Fruit fly (Drosophila melanogaster) whole organism, embryonic: Measurements from ENCODE around the gene Rpp14b.

Experiments used
- CG1024 ChIP-seq: fragments of 200-800 bp; sonication (Bioruptor generic); IDR thresholded peaks from 2 replicates; pipeline ENCODE4 v1.3.6; 2022; ENCODE audit warnings: missing biosample characterization, missing genetic modification characterization
- CG11723 ChIP-seq: fragments of 200-800 bp; sonication (Bioruptor generic); optimal IDR thresholded peaks from 2 replicates; lab custom pipeline; 2017; ENCODE audit warnings: missing biosample characterization, mild to moderate bottlenecking, missing genetic modification characterization
- CG12236 ChIP-seq: fragments of 200-800 bp; sonication (Bioruptor generic); optimal IDR thresholded peaks from 2 replicates; lab custom pipeline; 2016; ENCODE audit warnings: missing biosample characterization, missing genetic modification characterization
- CG14667 ChIP-seq: fragments of 200-800 bp; sonication (Bioruptor generic); IDR thresholded peaks from 2 replicates; pipeline ENCODE4 v1.3.6; 2022; ENCODE audit warnings: missing biosample characterization, missing genetic modification characterization
- CG15601 ChIP-seq: fragments of 200-800 bp; sonication (Bioruptor generic); optimal IDR thresholded peaks from 3 replicates; lab custom pipeline; 2019; ENCODE audit warnings: missing biosample characterization, mild to moderate bottlenecking, missing genetic modification characterization, moderate library complexity
- CG16815 ChIP-seq: fragments of 200-800 bp; sonication (Bioruptor generic); optimal IDR thresholded peaks from 3 replicates; lab custom pipeline; 2017; ENCODE audit warnings: missing biosample characterization, mild to moderate bottlenecking, missing genetic modification characterization
- CG17186 ChIP-seq: fragments of 200-800 bp; sonication (Bioruptor generic); optimal IDR thresholded peaks from 3 replicates; lab custom pipeline; 2017; ENCODE audit warnings: missing biosample characterization, missing genetic modification reagents, missing genetic modification characterization
- CG17568 ChIP-seq: fragments of 200-800 bp; sonication (Bioruptor generic); optimal IDR thresholded peaks from 2 replicates; lab custom pipeline; 2018; ENCODE audit warnings: missing biosample characterization, mild to moderate bottlenecking, missing genetic modification characterization, moderate library complexity
- CG32772 ChIP-seq: fragments of 200-800 bp; sonication (Bioruptor generic); IDR thresholded peaks from 2 replicates; pipeline ENCODE4 v1.3.6; 2022; ENCODE audit warnings: missing biosample characterization, missing genetic modification characterization
- CG3407 ChIP-seq: fragments of 200-800 bp; sonication (Bioruptor generic); optimal IDR thresholded peaks from 2 replicates; lab custom pipeline; 2018; ENCODE audit warnings: missing biosample characterization, mild to moderate bottlenecking, missing genetic modification characterization
- CG3995 ChIP-seq: fragments of 200-800 bp; sonication (Bioruptor generic); optimal IDR thresholded peaks from 3 replicates; lab custom pipeline; 2016; ENCODE audit warnings: missing biosample characterization, missing genetic modification characterization
- CG5180 ChIP-seq: fragments of 200-800 bp; sonication (Bioruptor generic); optimal IDR thresholded peaks from 3 replicates; lab custom pipeline; 2017; ENCODE audit warnings: missing biosample characterization, missing genetic modification characterization, mild to moderate bottlenecking, moderate library complexity, missing genetic modification reagents
- CG6254 ChIP-seq: fragments of 200-800 bp; sonication (Bioruptor generic); optimal IDR thresholded peaks from 3 replicates; lab custom pipeline; 2017; ENCODE audit warnings: mild to moderate bottlenecking, missing biosample characterization, missing genetic modification reagents, missing genetic modification characterization
- CG6654 ChIP-seq: fragments of 200-800 bp; sonication (Bioruptor generic); optimal IDR thresholded peaks from 2 replicates; lab custom pipeline; 2017; ENCODE audit warnings: missing biosample characterization, mild to moderate bottlenecking, missing genetic modification characterization
- Camta ChIP-seq: fragments of 200-800 bp; sonication (Bioruptor generic); optimal IDR thresholded peaks from 2 replicates; lab custom pipeline; 2016; ENCODE audit warnings: missing biosample characterization, missing genetic modification characterization
- CrebB ChIP-seq: fragments of 200-800 bp; sonication (Bioruptor generic); optimal IDR thresholded peaks from 3 replicates; lab custom pipeline; 2018; ENCODE audit warnings: missing biosample characterization, mild to moderate bottlenecking, missing genetic modification characterization
- D19B ChIP-seq: fragments of 200-800 bp; sonication (Bioruptor generic); optimal IDR thresholded peaks from 2 replicates; lab custom pipeline; 2017; ENCODE audit warnings: missing biosample characterization, mild to moderate bottlenecking, missing genetic modification characterization
- Dek ChIP-seq: fragments of 200-800 bp; sonication (Bioruptor generic); optimal IDR thresholded peaks from 3 replicates; lab custom pipeline; 2019; ENCODE audit warnings: missing biosample characterization, mild to moderate bottlenecking, missing genetic modification characterization, moderate library complexity
- Ets97D ChIP-seq: fragments of 200-800 bp; sonication (Bioruptor generic); optimal IDR thresholded peaks from 3 replicates; lab custom pipeline; 2016; ENCODE audit warnings: missing biosample characterization, missing genetic modification characterization
- Fer3 ChIP-seq: fragments of 200-800 bp; sonication (Bioruptor generic); optimal IDR thresholded peaks from 2 replicates; lab custom pipeline; 2018; ENCODE audit warnings: missing biosample characterization, mild to moderate bottlenecking, missing genetic modification characterization, moderate library complexity
- GATAe ChIP-seq: fragments of 200-800 bp; sonication (Bioruptor generic); conservative IDR thresholded peaks from 2 replicates; pipeline ENCODE4 v1.3.6; 2022; ENCODE audit warnings: missing biosample characterization, missing genetic modification characterization
- HLH3B ChIP-seq: fragments of 200-800 bp; sonication (Bioruptor generic); IDR thresholded peaks from 2 replicates; pipeline ENCODE4 v1.3.6; 2022; ENCODE audit warnings: missing biosample characterization, missing genetic modification characterization
- Meics ChIP-seq: fragments of 200-800 bp; sonication (Bioruptor generic); optimal IDR thresholded peaks from 2 replicates; lab custom pipeline; 2017; ENCODE audit warnings: missing biosample characterization, mild to moderate bottlenecking, missing genetic modification characterization
- NK7.1 ChIP-seq: fragments of 200-800 bp; sonication (Bioruptor generic); optimal IDR thresholded peaks from 3 replicates; lab custom pipeline; 2016; ENCODE audit warnings: missing biosample characterization, missing genetic modification characterization
- Nf-YA ChIP-seq: fragments of 200-800 bp; sonication (Bioruptor generic); IDR thresholded peaks from 2 replicates; pipeline ENCODE4 v1.3.6; 2022; ENCODE audit warnings: missing biosample characterization, missing genetic modification characterization
- Ravus ChIP-seq: fragments of 200-800 bp; sonication (Bioruptor generic); IDR thresholded peaks from 2 replicates; pipeline ENCODE4 v1.3.6; 2022; ENCODE audit warnings: missing biosample characterization, missing genetic modification characterization
- TFAM ChIP-seq: fragments of 200-800 bp; sonication (Bioruptor generic); optimal IDR thresholded peaks from 2 replicates; lab custom pipeline; 2017; ENCODE audit warnings: missing biosample characterization, missing genetic modification characterization, inconsistent platforms
- abd-A ChIP-seq: fragments of 200-800 bp; sonication (Bioruptor generic); optimal IDR thresholded peaks from 3 replicates; lab custom pipeline; 2019; ENCODE audit warnings: missing biosample characterization, mild to moderate bottlenecking, missing genetic modification characterization, moderate library complexity
- bigmax ChIP-seq: fragments of 200-800 bp; sonication (Bioruptor generic); optimal IDR thresholded peaks from 2 replicates; lab custom pipeline; 2018; ENCODE audit warnings: missing biosample characterization, mild to moderate bottlenecking, missing genetic modification characterization
- dati ChIP-seq: fragments of 200-800 bp; sonication (Bioruptor generic); IDR thresholded peaks from 2 replicates; pipeline ENCODE4 v1.3.6; 2022; ENCODE audit warnings: missing biosample characterization, missing genetic modification characterization
- dysf ChIP-seq: fragments of 200-800 bp; sonication (Bioruptor generic); IDR thresholded peaks from 3 replicates; pipeline ENCODE4 v1.3.6; 2022; ENCODE audit warnings: missing biosample characterization, missing genetic modification characterization
- eve ChIP-seq, 2 experiments: fragments of >200 bp; optimal IDR thresholded peaks; 2 replicates each; lab custom pipeline; 2017; ENCODE audit warnings: missing biosample characterization in 2 of 2, missing genetic modification characterization in 2 of 2
- ind ChIP-seq: fragments of 200-800 bp; sonication (Bioruptor generic); optimal IDR thresholded peaks from 3 replicates; lab custom pipeline; 2016; ENCODE audit warnings: missing biosample characterization, missing genetic modification characterization
- inv ChIP-seq: fragments of 200-800 bp; sonication (Bioruptor generic); IDR thresholded peaks from 2 replicates; pipeline ENCODE4 v1.3.6; 2022; ENCODE audit warnings: missing biosample characterization, missing genetic modification characterization; ENCODE audit not compliant: partially characterized antibody
- kni ChIP-seq: fragments of 200-800 bp; sonication (Bioruptor generic); optimal IDR thresholded peaks from 3 replicates; lab custom pipeline; 2017; ENCODE audit warnings: mild to moderate bottlenecking, missing biosample characterization, missing genetic modification reagents, missing genetic modification characterization
- lbe ChIP-seq: fragments of 200-800 bp; sonication (Bioruptor generic); optimal IDR thresholded peaks from 2 replicates; lab custom pipeline; 2016; ENCODE audit warnings: missing biosample characterization, mild to moderate bottlenecking, missing genetic modification characterization
- maf-S ChIP-seq: fragments of 200-800 bp; sonication (Bioruptor generic); optimal IDR thresholded peaks from 2 replicates; lab custom pipeline; 2016; ENCODE audit warnings: missing biosample characterization, missing genetic modification characterization
- mam ChIP-seq: fragments of 200-800 bp; sonication (Bioruptor generic); optimal IDR thresholded peaks from 3 replicates; lab custom pipeline; 2016; ENCODE audit warnings: missing biosample characterization, missing genetic modification characterization
- oc ChIP-seq: fragments of 200-800 bp; sonication (Bioruptor generic); optimal IDR thresholded peaks from 2 replicates; lab custom pipeline; 2018; ENCODE audit warnings: missing biosample characterization, mild to moderate bottlenecking, missing genetic modification characterization, moderate library complexity
- pan ChIP-seq, 4 experiments: fragments of >200 bp in 3 of 4; fragments of 200-800 bp in 1 of 4; sonication (Bioruptor generic) in 1 of 4; optimal IDR thresholded peaks in 3 of 4; IDR thresholded peaks in 1 of 4; 2 replicates each; pipeline versions ENCODE4 v1.3.6 to Lab custom; 2017 to 2022; ENCODE audit warnings: missing biosample characterization in 2 of 4, missing genetic modification characterization in 2 of 4, mixed read lengths in 1 of 4
- phol ChIP-seq: fragments of 200-800 bp; sonication (Bioruptor generic); optimal IDR thresholded peaks from 3 replicates; lab custom pipeline; 2018; ENCODE audit warnings: missing biosample characterization, mild to moderate bottlenecking, missing genetic modification characterization, moderate library complexity
- repo ChIP-seq: fragments of 200-800 bp; sonication (Bioruptor generic); optimal IDR thresholded peaks from 2 replicates; lab custom pipeline; 2016; ENCODE audit warnings: missing biosample characterization, missing genetic modification characterization
- sc ChIP-seq, 3 experiments: fragments of >200 bp in 2 of 3; fragments of 200-800 bp in 1 of 3; sonication (Bioruptor generic) in 1 of 3; optimal IDR thresholded peaks; 2 replicates in 2 of 3; 3 replicates in 1 of 3; lab custom pipeline; 2017; ENCODE audit warnings: mild to moderate bottlenecking in 1 of 3, missing biosample characterization in 1 of 3, missing genetic modification characterization in 1 of 3, missing genetic modification reagents in 1 of 3
- scrt ChIP-seq: fragments of 200-800 bp; sonication (Bioruptor generic); optimal IDR thresholded peaks from 2 replicates; lab custom pipeline; 2018; ENCODE audit warnings: missing biosample characterization, mild to moderate bottlenecking, missing genetic modification characterization, moderate library complexity
- shn ChIP-seq: fragments of 200-800 bp; sonication (Bioruptor generic); optimal IDR thresholded peaks from 3 replicates; lab custom pipeline; 2016; ENCODE audit warnings: missing biosample characterization, missing genetic modification characterization
- twi ChIP-seq: fragments of 200-800 bp; optimal IDR thresholded peaks from 2 replicates; lab custom pipeline; 2019; ENCODE audit warnings: missing biosample characterization, mild to moderate bottlenecking, missing genetic modification characterization, moderate library complexity

The Rpp14b gene

DNA sequence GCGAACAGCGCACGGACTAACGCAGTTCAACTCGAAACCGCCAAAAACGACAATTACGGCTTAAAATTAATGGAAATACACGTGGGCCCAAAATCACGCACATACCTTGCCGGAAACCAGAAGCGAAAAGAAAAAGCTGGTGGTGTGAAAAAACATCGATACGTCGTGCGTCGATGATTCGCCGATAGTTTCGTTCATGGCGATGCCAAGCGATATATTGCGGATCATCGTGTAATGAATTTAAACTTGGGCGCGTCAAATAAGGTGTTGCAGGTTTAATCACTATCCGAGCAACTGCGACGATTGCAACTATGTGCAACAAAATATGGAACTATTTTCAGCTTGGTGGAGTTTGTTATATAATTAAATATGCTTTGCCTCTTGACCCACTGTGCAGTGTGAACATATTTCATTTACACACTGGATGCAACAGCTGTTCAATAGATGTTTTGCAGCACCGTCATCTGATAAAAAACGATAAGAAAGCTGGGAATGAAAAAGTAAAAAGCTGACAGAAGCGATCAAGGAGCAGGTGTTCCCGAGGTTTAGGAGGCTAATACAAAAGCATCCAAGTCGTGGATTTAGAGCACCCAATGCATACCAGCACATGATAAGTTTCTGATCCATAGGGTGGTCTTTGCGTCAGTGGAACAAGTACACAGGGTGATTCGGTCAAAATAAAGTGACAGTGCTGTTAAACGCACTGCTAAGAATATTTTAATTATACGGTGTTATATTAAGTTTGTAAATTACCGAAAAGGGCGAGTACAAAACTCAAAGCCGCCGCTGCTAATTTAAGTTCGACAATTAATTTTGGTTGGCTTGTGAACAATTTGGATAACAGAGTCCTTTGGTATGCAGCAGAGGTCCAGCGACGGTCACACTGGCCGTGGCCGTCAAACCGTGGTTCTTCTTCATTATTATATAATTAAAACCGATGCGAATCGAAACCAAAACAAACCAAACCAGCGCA, 9.4 kb upstream of the Rpp14b start, which contains the start of the genes RpL32 and CG7943 (continued):
- TF ChIP-seq CG17568 (GFP tag; lab: Kevin White, UChicago) = no peak
- TF ChIP-seq abd-A (tag; lab: Kevin White, UChicago) = no peak
- peak; percentile 89 for TF ChIP-seq CG14667
- peak; percentile 81 for TF ChIP-seq oc
- peak; percentile 85 for TF ChIP-seq D19B (GFP tag; lab: Kevin White, UChicago)
- TF ChIP-seq CG12236 (GFP tag; lab: Kevin White, UChicago) = peak; percentile 87
- peak; percentile 87 for TF ChIP-seq CrebB (tag; lab: Kevin White, UChicago)
- peak; percentile 72 for TF ChIP-seq CG5180 (GFP tag; lab: Kevin White, UChicago)
- TF ChIP-seq scrt (GFP tag; lab: Kevin White, UChicago) = peak; percentile 87
- peak; percentile 83 for TF ChIP-seq CG15601 (tag; lab: Kevin White, UChicago)
- TF ChIP-seq Ets97D = peak; percentile 99
- peak; percentile 93 for TF ChIP-seq HLH3B (GFP tag; lab: Robert Waterston, UW)
- peak; percentile 98 for TF ChIP-seq Camta (GFP tag; lab: Kevin White, UChicago)
- TF ChIP-seq CG3995 (GFP tag; lab: Kevin White, UChicago) = peak; percentile 85
- TF ChIP-seq CG32772 (GFP tag; lab: Robert Waterston, UW) = peak; percentile 94
- TF ChIP-seq TFAM (GFP tag; lab: Kevin White, UChicago) = peak; percentile 85
- TF ChIP-seq CG17186 (GFP tag; lab: Kevin White, UChicago) = peak; percentile 99
- TF ChIP-seq Meics (GFP tag; lab: Kevin White, UChicago) = peak; percentile 97
- TF ChIP-seq CG16815 (GFP tag; lab: Kevin White, UChicago) = peak; percentile 73
- TF ChIP-seq CG6654 = peak; percentile 84
- peak; percentile 92 for TF ChIP-seq maf-S (GFP tag; lab: Kevin White, UChicago)
- TF ChIP-seq phol (tag; lab: Kevin White, UChicago) = peak; percentile 96
- TF ChIP-seq Nf-YA (GFP tag; lab: Robert Waterston, UW) = peak; percentile 86
- peak; percentile 87 for TF ChIP-seq CG11723
- TF ChIP-seq Ravus (GFP tag; lab: Robert Waterston, UW) = peak; percentile 78
- TF ChIP-seq shn (GFP tag; lab: Kevin White, UChicago) = peak; percentile 95
- TF ChIP-seq sc (optimal IDR thresholded peaks at IDR 0.05; lab: Kevin White, UChicago) = no peak
- TF ChIP-seq sc (GFP tag; optimal IDR thresholded peaks at IDR 0.05; lab: Kevin White, UChicago) = peak; percentile 75
- peak; percentile 95 for TF ChIP-seq Fer3 (tag; lab: Kevin White, UChicago)
- peak; percentile 100 for TF ChIP-seq CG6254 (GFP tag; lab: Kevin White, UChicago)
- TF ChIP-seq CG3407 = peak; percentile 81
- peak; percentile 95 for TF ChIP-seq lbe (GFP tag; lab: Kevin White, UChicago)
- TF ChIP-seq GATAe (GFP tag; lab: Robert Waterston, UW) = peak; percentile 80
- peak; percentile 95 for TF ChIP-seq NK7.1
- TF ChIP-seq ind (GFP tag; lab: Kevin White, UChicago) = peak; percentile 97
- TF ChIP-seq kni (GFP tag; lab: Kevin White, UChicago) = peak; percentile 92
- TF ChIP-seq Dek (tag; lab: Kevin White, UChicago) = peak; percentile 90
- TF ChIP-seq bigmax = peak; percentile 81
- peak; percentile 100 for TF ChIP-seq inv (GFP tag; lab: Robert Waterston, UW)
- no peak for TF ChIP-seq pan (optimal IDR thresholded peaks at IDR 0.05; lab: Kevin White, UChicago)
- peak in 1 of 2 experiments; percentile 96 for TF ChIP-seq pan (GFP tag; optimal IDR thresholded peaks at IDR 0.05 in 1 of 2, IDR thresholded peaks at IDR 0.05 in 1 of 2)
- TF ChIP-seq dysf (GFP tag; lab: Robert Waterston, UW) = peak; percentile 96
- peak; percentile 70 for TF ChIP-seq twi (tag; lab: Kevin White, UChicago)
- TF ChIP-seq mam (GFP tag; lab: Kevin White, UChicago) = peak; percentile 99
- TF ChIP-seq CG1024 = peak; percentile 80
- TF ChIP-seq dati (GFP tag; lab: Robert Waterston, UW) = peak; percentile 81
- TF ChIP-seq repo (GFP tag; lab: Kevin White, UChicago) = peak; percentile 96
- peak in 1 of 2 experiments; percentile 77 for TF ChIP-seq eve (GFP tag; optimal IDR thresholded peaks at IDR 0.05; lab: Kevin White, UChicago)
